Worm (Caenorhabditis elegans): ENCODE measurements around the gene Y116A8B.4.

- TF ChIP-seq pha-4 (tag; optimal IDR thresholded peaks at IDR 0.05) = no peak
- TF ChIP-seq blmp-1 (tag; optimal IDR thresholded peaks at IDR 0.05) = no peak
- no peak for TF ChIP-seq snpc-4 (tag; optimal IDR thresholded peaks at IDR 0.05)
- TF ChIP-seq elt-3 (tag; optimal IDR thresholded peaks at IDR 0.05) = no peak
- TF ChIP-seq lin-13 (tag; optimal IDR thresholded peaks at IDR 0.05) = no peak
- no peak for TF ChIP-seq unc-39 (tag; optimal IDR thresholded peaks at IDR 0.05)
- no peak for TF ChIP-seq nhr-237 (tag; optimal IDR thresholded peaks at IDR 0.05)
- TF ChIP-seq unc-62 (GFP tag; optimal IDR thresholded peaks at IDR 0.05) = no peak
Measured at ce11 chrIV:17263714-17264113, 40.1 kb downstream of the Y116A8B.4 start.
